Worm (Caenorhabditis elegans): ENCODE measurements around the gene F37A8.2.

- no peak for TF ChIP-seq him-1 (tag; optimal IDR thresholded peaks at IDR 0.05)
- TF ChIP-seq W03F9.2 (tag; optimal IDR thresholded peaks at IDR 0.05) = no peak
Measured at ce11 chrIII:3901542-3901941, 29.8 kb downstream of the F37A8.2 start, which contains the start of gene tir-1.

Data from whole organism, L4/young adult.